Worm (Caenorhabditis elegans): ENCODE results near the gene F56F10.1.

- TF ChIP-seq lim-6 (tag; optimal IDR thresholded peaks at IDR 0.05) (no peak), F13H6.1 (tag; optimal IDR thresholded peaks at IDR 0.05) (no peak), ets-4 (tag; optimal IDR thresholded peaks at IDR 0.05) (no peak), ama-1 (optimal IDR thresholded peaks at IDR 0.05) (no peak), elt-2 (tag; optimal IDR thresholded peaks at IDR 0.05) (peak; percentile 77), nhr-232 (tag; optimal IDR thresholded peaks at IDR 0.05) (no peak), fkh-10 (GFP tag; optimal IDR thresholded peaks at IDR 0.05) (no peak), dve-1 (tag; optimal IDR thresholded peaks at IDR 0.05) (no peak), fkh-6 (tag; optimal IDR thresholded peaks at IDR 0.05) (no peak), syd-9 (tag; optimal IDR thresholded peaks at IDR 0.05) (no peak), unc-55 (GFP tag; optimal IDR thresholded peaks at IDR 0.05) (no peak)
Observed at ce11 chrX:864293-864731, 8.1 kb upstream of the F56F10.1 start.
